Worm (Caenorhabditis elegans): ENCODE measurements around the gene Y41D4B.11.

The Y41D4B.11 gene

ce11 chrIV:1619519-1620311 is 14.2 kb downstream of the Y41D4B.11 start, which contains the start of gene nhr-92 (continued):
- no peak for TF ChIP-seq lin-38 (GFP tag; IDR thresholded peaks at IDR 0.05)
- TF ChIP-seq skn-1 (tag; optimal IDR thresholded peaks at IDR 0.05), result no peak
- TF ChIP-seq snpc-1.2 (GFP tag; IDR thresholded peaks at IDR 0.05), result no peak
- TF ChIP-seq mep-1 (tag; optimal IDR thresholded peaks at IDR 0.05), result no peak
- TF ChIP-seq D1046.2 (GFP tag; IDR thresholded peaks at IDR 0.05), result no peak
- TF ChIP-seq dmd-8 (GFP tag; IDR thresholded peaks at IDR 0.05), result no peak
- no peak for TF ChIP-seq sdz-12 (GFP tag; optimal IDR thresholded peaks at IDR 0.05)
- TF ChIP-seq aha-1 (tag), result peak; percentile 47
- TF ChIP-seq lsy-2 (tag; optimal IDR thresholded peaks at IDR 0.05), result no peak
- no peak for TF ChIP-seq lin-39 (tag; optimal IDR thresholded peaks at IDR 0.05)
- no peak for TF ChIP-seq nhr-10 (tag; optimal IDR thresholded peaks at IDR 0.05)
- TF ChIP-seq daf-16 (GFP tag; optimal IDR thresholded peaks at IDR 0.05), result no peak
- TF ChIP-seq daf-16 (tag; optimal IDR thresholded peaks at IDR 0.05), result peak; percentile 89
- no peak for TF ChIP-seq ceh-44 (GFP tag; IDR thresholded peaks at IDR 0.05)
- no peak for TF ChIP-seq daf-12 (tag; optimal IDR thresholded peaks at IDR 0.05)
- TF ChIP-seq tag-97 (GFP tag; IDR thresholded peaks at IDR 0.05), result no peak
- no peak for TF ChIP-seq mdt-29 (GFP tag; IDR thresholded peaks at IDR 0.05)
- TF ChIP-seq madf-5 (GFP tag; IDR thresholded peaks at IDR 0.05), result no peak
- no peak for TF ChIP-seq nhr-42 (GFP tag; IDR thresholded peaks at IDR 0.05)
- no peak for TF ChIP-seq attf-4 (tag; optimal IDR thresholded peaks at IDR 0.05)
- no peak for TF ChIP-seq F44E2.7 (GFP tag; IDR thresholded peaks at IDR 0.05)
- no peak for TF ChIP-seq fos-1 (tag; optimal IDR thresholded peaks at IDR 0.05)
- TF ChIP-seq nhr-111 (GFP tag; optimal IDR thresholded peaks at IDR 0.05), result no peak

- TF ChIP-seq lin-1 (GFP tag; IDR thresholded peaks at IDR 0.05), result no peak
- TF ChIP-seq dmd-9 (GFP tag; IDR thresholded peaks at IDR 0.05), result no peak
- TF ChIP-seq tra-1 (GFP tag; IDR thresholded peaks at IDR 0.05), result no peak
- TF ChIP-seq nhr-42 (GFP tag; IDR thresholded peaks at IDR 0.05), result no peak
- TF ChIP-seq skn-1 (tag; optimal IDR thresholded peaks at IDR 0.05), result no peak
- no peak for TF ChIP-seq lin-13 (GFP tag; optimal IDR thresholded peaks at IDR 0.05)
- no peak for TF ChIP-seq pha-4 (GFP tag; IDR thresholded peaks at IDR 0.05)
- TF ChIP-seq pha-4 (tag; optimal IDR thresholded peaks at IDR 0.05), result no peak
- TF ChIP-seq lir-3 (tag; optimal IDR thresholded peaks at IDR 0.05), result no peak
- no peak for TF ChIP-seq dpl-1 (GFP tag; optimal IDR thresholded peaks at IDR 0.05)
- TF ChIP-seq mxl-3 (GFP tag; optimal IDR thresholded peaks at IDR 0.05), result peak; percentile 45
- peak; percentile 39 for TF ChIP-seq hlh-11 (tag; optimal IDR thresholded peaks at IDR 0.05)
- TF ChIP-seq dmd-6 (GFP tag; IDR thresholded peaks at IDR 0.05), result peak; percentile 51
- TF ChIP-seq aly-2 (tag; optimal IDR thresholded peaks at IDR 0.05), result no peak
- TF ChIP-seq nhr-28 (tag; optimal IDR thresholded peaks at IDR 0.05), result peak; percentile 52
- TF ChIP-seq jun-1 (tag; optimal IDR thresholded peaks at IDR 0.05), result no peak
- TF ChIP-seq nhr-11 (tag; optimal IDR thresholded peaks at IDR 0.05), result no peak
- no peak for TF ChIP-seq zag-1 (tag; optimal IDR thresholded peaks at IDR 0.05)
- no peak for TF ChIP-seq T20F7.1 (GFP tag; optimal IDR thresholded peaks at IDR 0.05)
- TF ChIP-seq snpc-4 (tag; optimal IDR thresholded peaks at IDR 0.05), result no peak
- TF ChIP-seq unc-62 (GFP tag; optimal IDR thresholded peaks at IDR 0.05 in 1 of 2), result no peak
- TF ChIP-seq unc-62 (tag; optimal IDR thresholded peaks at IDR 0.05), result no peak
- TF ChIP-seq attf-4 (tag; optimal IDR thresholded peaks at IDR 0.05), result no peak
- TF ChIP-seq dmd-8 (GFP tag; IDR thresholded peaks at IDR 0.05), result no peak
- no peak for TF ChIP-seq ama-1 (optimal IDR thresholded peaks at IDR 0.05)
- TF ChIP-seq egl-43 (GFP tag; IDR thresholded peaks at IDR 0.05), result no peak
- TF ChIP-seq vab-7 (GFP tag; IDR thresholded peaks at IDR 0.05), result no peak
- no peak for TF ChIP-seq F37D6.2 (tag; optimal IDR thresholded peaks at IDR 0.05)
- TF ChIP-seq rbr-2 (tag; optimal IDR thresholded peaks at IDR 0.05), result no peak
- TF ChIP-seq sdz-12 (GFP tag; optimal IDR thresholded peaks at IDR 0.05), result no peak
- TF ChIP-seq madf-5 (GFP tag; IDR thresholded peaks at IDR 0.05), result no peak
- TF ChIP-seq daf-19 (GFP tag; conservative IDR thresholded peaks at IDR 0.05), result no peak
- no peak for TF ChIP-seq nhr-41 (GFP tag; IDR thresholded peaks at IDR 0.05)
- TF ChIP-seq mdl-1 (tag; optimal IDR thresholded peaks at IDR 0.05), result peak in 1 of 2 experiments; percentile 20
- no peak for TF ChIP-seq zfp-2 (tag; optimal IDR thresholded peaks at IDR 0.05)
Observed at ce11 chrIV:1623712-1624111, 18.2 kb downstream of the Y41D4B.11 start, which contains the start of gene nhr-87. nhr-87 (plus strand) TSS chrIV:1624029.

All from whole organism, L4 larva.